Worm (Caenorhabditis elegans) whole organism, L1 larva: Measurements from ENCODE around the gene str-144.

Source experiments
- C04F5.9 ChIP-seq: sonication (generic microtip); optimal IDR thresholded peaks from 2 replicates; lab custom pipeline; 2016; ENCODE audit warnings: missing genetic modification characterization, missing compliant biosample characterization
- C34B4.2 ChIP-seq: sonication (generic microtip); optimal IDR thresholded peaks from 2 replicates; lab custom pipeline; 2017; ENCODE audit warnings: mild to moderate bottlenecking, missing genetic modification characterization, missing compliant biosample characterization
- Y116A8C.19 ChIP-seq: sonication (generic microtip); optimal IDR thresholded peaks from 2 replicates; lab custom pipeline; 2016; ENCODE audit warnings: missing compliant biosample characterization, missing genetic modification characterization, borderline replicate concordance
- aha-1 ChIP-seq: fragments of 150-350 bp; optimal IDR thresholded peaks from 2 replicates; lab custom pipeline; 2014; ENCODE audit warnings: missing biosample characterization, missing genetic modification characterization
- aly-2 ChIP-seq: fragments of 150-350 bp; optimal IDR thresholded peaks from 2 replicates; lab custom pipeline; 2014; ENCODE audit warnings: missing biosample characterization, missing genetic modification characterization
- ama-1 ChIP-seq: fragments of 150-350 bp; optimal IDR thresholded peaks from 2 replicates; lab custom pipeline; 2014
- blmp-1 ChIP-seq: fragments of 150-350 bp; optimal IDR thresholded peaks from 2 replicates; lab custom pipeline; 2014; ENCODE audit warnings: missing biosample characterization, missing genetic modification characterization
- ceh-82 ChIP-seq, 3 experiments: fragments of 150-350 bp in 1 of 3; sonication (generic microtip) in 2 of 3; optimal IDR thresholded peaks; 2 replicates each; lab custom pipeline; 2014 to 2017; ENCODE audit warnings: missing biosample characterization in 3 of 3, missing genetic modification characterization in 3 of 3
- ceh-88 ChIP-seq: fragments of 200-800 bp; sonication (Bioruptor generic); IDR thresholded peaks from 2 replicates; pipeline ENCODE4 v1.3.6; 2022; ENCODE audit warnings: missing genetic modification characterization, missing compliant biosample characterization
- ceh-90 ChIP-seq: sonication (generic microtip); optimal IDR thresholded peaks from 2 replicates; lab custom pipeline; 2016; ENCODE audit warnings: missing genetic modification characterization, missing compliant biosample characterization
- dpl-1 ChIP-seq, 3 experiments: fragments of 150-350 bp in 2 of 3; sonication (generic microtip) in 1 of 3; optimal IDR thresholded peaks; 2 replicates each; lab custom pipeline; 2014 to 2017; ENCODE audit warnings: missing biosample characterization in 3 of 3, missing genetic modification characterization in 3 of 3, missing genetic modification reagents in 3 of 3
- dsc-1 ChIP-seq: sonication (generic microtip); optimal IDR thresholded peaks from 2 replicates; lab custom pipeline; 2016; ENCODE audit warnings: mild to moderate bottlenecking, missing genetic modification characterization, missing compliant biosample characterization
- efl-1 ChIP-seq, 4 experiments: fragments of 150-350 bp; optimal IDR thresholded peaks in 3 of 4; peaks in 1 of 4; 1 replicate in 1 of 4; 2 replicates in 3 of 4; lab custom pipeline; 2014; ENCODE audit warnings: missing biosample characterization in 2 of 4, missing genetic modification characterization in 2 of 4, missing genetic modification reagents in 2 of 4
- efl-3 ChIP-seq: fragments of 200-800 bp; sonication (Bioruptor generic); optimal IDR thresholded peaks from 2 replicates; lab custom pipeline; 2018; ENCODE audit warnings: mild to moderate bottlenecking, missing genetic modification characterization, missing compliant biosample characterization
- egl-13 ChIP-seq: sonication (generic microtip); optimal IDR thresholded peaks from 2 replicates; lab custom pipeline; 2016; ENCODE audit warnings: missing genotype, missing genetic modification reagents, missing genetic modification characterization, missing compliant biosample characterization
- egl-27 ChIP-seq, 2 experiments: fragments of 150-350 bp in 1 of 2; sonication (generic microtip); optimal IDR thresholded peaks; 3 replicates each; lab custom pipeline; 2017 to 2018; ENCODE audit warnings: missing biosample characterization in 2 of 2, missing genetic modification characterization in 2 of 2, missing genetic modification reagents in 2 of 2
- ets-5 ChIP-seq: fragments of 200-800 bp; sonication (Bioruptor generic); IDR thresholded peaks from 2 replicates; pipeline ENCODE4 v1.3.6; 2022; ENCODE audit warnings: missing genetic modification characterization, missing compliant biosample characterization
- fkh-4 ChIP-seq: sonication (generic microtip); optimal IDR thresholded peaks from 2 replicates; lab custom pipeline; 2016; ENCODE audit warnings: missing compliant biosample characterization, missing genetic modification characterization, borderline replicate concordance
- fkh-8 ChIP-seq: sonication (generic microtip); optimal IDR thresholded peaks from 2 replicates; lab custom pipeline; 2016; ENCODE audit warnings: mild to moderate bottlenecking, missing genetic modification characterization, missing compliant biosample characterization
- fos-1 ChIP-seq: fragments of 150-350 bp; optimal IDR thresholded peaks from 2 replicates; lab custom pipeline; 2014; ENCODE audit warnings: missing biosample characterization, missing genetic modification characterization
- grh-1 ChIP-seq: fragments of 200-800 bp; sonication (Bioruptor generic); IDR thresholded peaks from 2 replicates; pipeline ENCODE4 v1.3.6; 2022; ENCODE audit warnings: missing genetic modification reagents, missing genetic modification characterization, missing compliant biosample characterization
- hpl-2 ChIP-seq: fragments of 150-350 bp; optimal IDR thresholded peaks from 2 replicates; lab custom pipeline; 2014; ENCODE audit warnings: missing biosample characterization, missing genetic modification reagents, missing genetic modification characterization
- irx-1 ChIP-seq: sonication (generic microtip); optimal IDR thresholded peaks from 2 replicates; lab custom pipeline; 2016; ENCODE audit warnings: missing genetic modification characterization, missing compliant biosample characterization
- isw-1 ChIP-seq: fragments of 200-800 bp; sonication (Bioruptor generic); IDR thresholded peaks from 2 replicates; pipeline ENCODE4 v1.3.6; 2022; ENCODE audit warnings: missing genetic modification characterization, missing compliant biosample characterization
- lin-13 ChIP-seq: fragments of 150-350 bp; optimal IDR thresholded peaks from 2 replicates; lab custom pipeline; 2014; ENCODE audit warnings: missing biosample characterization, missing genetic modification reagents, missing genetic modification characterization
- lin-35 ChIP-seq, 2 experiments: fragments of 150-350 bp; optimal IDR thresholded peaks; 2 replicates each; lab custom pipeline; 2014; ENCODE audit warnings: missing biosample characterization in 2 of 2, missing genetic modification characterization in 2 of 2, missing genetic modification reagents in 2 of 2
- lin-39 ChIP-seq: fragments of 150-350 bp; optimal IDR thresholded peaks from 2 replicates; lab custom pipeline; 2014; ENCODE audit warnings: missing biosample characterization, missing genetic modification reagents, missing genetic modification characterization
- lir-3 ChIP-seq: sonication (generic microtip); optimal IDR thresholded peaks from 2 replicates; lab custom pipeline; 2016; ENCODE audit warnings: mild to moderate bottlenecking, missing genetic modification characterization, moderate library complexity, missing compliant biosample characterization; ENCODE audit not compliant: poor library complexity
- mdl-1 ChIP-seq, 2 experiments: fragments of 150-350 bp; optimal IDR thresholded peaks; 2 replicates each; lab custom pipeline; 2014 to 2017; ENCODE audit warnings: missing biosample characterization in 2 of 2, missing genetic modification characterization in 2 of 2, inconsistent platforms in 1 of 2
- nhr-12 ChIP-seq: sonication (generic microtip); optimal IDR thresholded peaks from 2 replicates; lab custom pipeline; 2017; ENCODE audit warnings: missing biosample characterization, missing genetic modification characterization
- nhr-28 ChIP-seq: fragments of 150-350 bp; optimal IDR thresholded peaks from 2 replicates; lab custom pipeline; 2014; ENCODE audit warnings: missing biosample characterization, missing genetic modification characterization
- nhr-71 ChIP-seq: sonication (generic microtip); optimal IDR thresholded peaks from 2 replicates; lab custom pipeline; 2016; ENCODE audit warnings: mild to moderate bottlenecking, missing genetic modification characterization, moderate library complexity, missing compliant biosample characterization
- nhr-84 ChIP-seq: sonication (generic microtip); optimal IDR thresholded peaks from 2 replicates; lab custom pipeline; 2017; ENCODE audit warnings: missing biosample characterization, missing genetic modification characterization
- nhr-85 ChIP-seq: sonication (generic microtip); peaks from one replicate; lab custom pipeline; 2016; ENCODE audit warnings: missing genetic modification characterization, inconsistent platforms, missing compliant biosample characterization
- nhr-90 ChIP-seq: sonication (generic microtip); optimal IDR thresholded peaks from 2 replicates; lab custom pipeline; 2016; ENCODE audit warnings: mild to moderate bottlenecking, missing genetic modification characterization, missing compliant biosample characterization; ENCODE audit not compliant: poor library complexity
- pag-3 ChIP-seq: sonication (generic microtip); optimal IDR thresholded peaks from 2 replicates; lab custom pipeline; 2017; ENCODE audit warnings: missing genetic modification characterization, mild to moderate bottlenecking, missing compliant biosample characterization, antibody characterized with exemption, borderline replicate concordance; ENCODE audit not compliant: insufficient read depth
- skn-1 ChIP-seq: fragments of 150-350 bp; optimal IDR thresholded peaks from 2 replicates; lab custom pipeline; 2014; ENCODE audit warnings: missing biosample characterization, missing genetic modification characterization
- snpc-4 ChIP-seq: fragments of 150-350 bp; optimal IDR thresholded peaks from 2 replicates; lab custom pipeline; 2014; ENCODE audit warnings: missing biosample characterization, missing genetic modification characterization
- snu-23 ChIP-seq: sonication (generic microtip); optimal IDR thresholded peaks from 2 replicates; lab custom pipeline; 2016; ENCODE audit warnings: missing genetic modification characterization, missing compliant biosample characterization
- sptf-1 ChIP-seq: fragments of 150-350 bp; optimal IDR thresholded peaks from 2 replicates; lab custom pipeline; 2014; ENCODE audit warnings: missing biosample characterization, missing genetic modification characterization
- sup-37 ChIP-seq: fragments of 200-800 bp; sonication (Bioruptor generic); optimal IDR thresholded peaks from 2 replicates; lab custom pipeline; 2018; ENCODE audit warnings: mild to moderate bottlenecking, missing genetic modification characterization, missing compliant biosample characterization
- swsn-7 ChIP-seq: sonication (generic microtip); optimal IDR thresholded peaks from 2 replicates; lab custom pipeline; 2016; ENCODE audit warnings: missing genetic modification characterization, missing compliant biosample characterization
- tbx-2 ChIP-seq: sonication (generic microtip); optimal IDR thresholded peaks from 2 replicates; lab custom pipeline; 2016; ENCODE audit warnings: missing genetic modification characterization, missing compliant biosample characterization
- tlp-1 ChIP-seq: fragments of 150-350 bp; optimal IDR thresholded peaks from 2 replicates; lab custom pipeline; 2014; ENCODE audit warnings: missing biosample characterization, missing genetic modification characterization
- unc-130 ChIP-seq: fragments of 150-350 bp; optimal IDR thresholded peaks from 2 replicates; lab custom pipeline; 2017; ENCODE audit warnings: missing biosample characterization, missing genetic modification characterization, inconsistent platforms
- unc-30 ChIP-seq: sonication (generic microtip); optimal IDR thresholded peaks from 2 replicates; lab custom pipeline; 2017; ENCODE audit warnings: missing biosample characterization, missing genetic modification characterization
- unc-86 ChIP-seq: sonication (generic microtip); optimal IDR thresholded peaks from 2 replicates; lab custom pipeline; 2016; ENCODE audit warnings: missing genetic modification characterization, missing compliant biosample characterization
- unc-98 ChIP-seq: fragments of 200-800 bp; sonication (Bioruptor generic); IDR thresholded peaks from 2 replicates; pipeline ENCODE4 v1.3.6; 2022; ENCODE audit warnings: missing genetic modification characterization, missing compliant biosample characterization
- zip-4 ChIP-seq: fragments of 200-800 bp; sonication (Bioruptor generic); optimal IDR thresholded peaks from 2 replicates; lab custom pipeline; 2018; ENCODE audit warnings: mild to moderate bottlenecking, missing genetic modification characterization, moderate library complexity, missing compliant biosample characterization
- ztf-11 ChIP-seq, 2 experiments: sonication (generic microtip); optimal IDR thresholded peaks; 2 replicates each; lab custom pipeline; 2016 to 2017; ENCODE audit warnings: missing genetic modification characterization in 2 of 2, missing biosample characterization in 1 of 2, missing compliant biosample characterization in 1 of 2
- ztf-4 ChIP-seq: fragments of 150-350 bp; optimal IDR thresholded peaks from 2 replicates; lab custom pipeline; 2014; ENCODE audit warnings: missing biosample characterization, missing genetic modification characterization

Gene str-144

ce11 chrV:8027429-8028142 is 44.4 kb downstream of the str-144 start (continued):
- TF ChIP-seq efl-1 (optimal IDR thresholded peaks at IDR 0.05; lab: Kevin White, UChicago) (no peak), efl-1 (GFP tag; optimal IDR thresholded peaks at IDR 0.05 in 1 of 2; lab: Kevin White, UChicago) (peak in 1 of 2 experiments; percentile 54), sptf-1 (tag; lab: Kevin White, UChicago) (no peak), ztf-4 (tag; lab: Kevin White, UChicago) (no peak), skn-1 (tag; lab: Kevin White, UChicago) (no peak), lin-13 (GFP tag; lab: Kevin White, UChicago) (no peak), hpl-2 (GFP tag; lab: Kevin White, UChicago) (no peak), ceh-88 (no peak), lin-35 (GFP tag; optimal IDR thresholded peaks at IDR 0.05; lab: Kevin White, UChicago) (peak in 1 of 2 experiments; percentile 9), nhr-71 (tag; lab: Kevin White, UChicago) (peak; percentile 21), Y116A8C.19 (no peak), grh-1 (GFP tag; lab: Robert Waterston, UW) (peak; percentile 74), nhr-85 (tag; lab: Kevin White, UChicago) (peak; percentile 90), irx-1 (tag; lab: Kevin White, UChicago) (no peak), nhr-12 (tag; lab: Kevin White, UChicago) (no peak), fos-1 (tag; lab: Kevin White, UChicago) (no peak), snpc-4 (tag; lab: Kevin White, UChicago) (no peak), ceh-90 (tag; lab: Kevin White, UChicago) (no peak), zip-4 (no peak), snu-23 (GFP tag; lab: Kevin White, UChicago) (peak; percentile 43), dsc-1 (tag; lab: Kevin White, UChicago) (no peak), mdl-1 (tag; optimal IDR thresholded peaks at IDR 0.05; lab: Kevin White, UChicago) (no peak), tbx-2 (no peak), unc-130 (tag; lab: Kevin White, UChicago) (no peak), lir-3 (no peak), C04F5.9 (tag; lab: Kevin White, UChicago) (no peak), aha-1 (tag; lab: Kevin White, UChicago) (no peak), C34B4.2 (no peak), isw-1 (no peak), blmp-1 (peak; percentile 82), ceh-82 (tag; optimal IDR thresholded peaks at IDR 0.05; lab: Kevin White, UChicago) (no peak), swsn-7 (no peak), tlp-1 (tag; lab: Kevin White, UChicago) (no peak), unc-30 (tag; lab: Kevin White, UChicago) (no peak), fkh-4 (no peak), egl-27 (tag; optimal IDR thresholded peaks at IDR 0.05; lab: Kevin White, UChicago) (no peak), ama-1 (lab: Kevin White, UChicago) (no peak), lin-39 (tag; lab: Kevin White, UChicago) (no peak), fkh-8 (tag; lab: Kevin White, UChicago) (no peak)

DNA sequence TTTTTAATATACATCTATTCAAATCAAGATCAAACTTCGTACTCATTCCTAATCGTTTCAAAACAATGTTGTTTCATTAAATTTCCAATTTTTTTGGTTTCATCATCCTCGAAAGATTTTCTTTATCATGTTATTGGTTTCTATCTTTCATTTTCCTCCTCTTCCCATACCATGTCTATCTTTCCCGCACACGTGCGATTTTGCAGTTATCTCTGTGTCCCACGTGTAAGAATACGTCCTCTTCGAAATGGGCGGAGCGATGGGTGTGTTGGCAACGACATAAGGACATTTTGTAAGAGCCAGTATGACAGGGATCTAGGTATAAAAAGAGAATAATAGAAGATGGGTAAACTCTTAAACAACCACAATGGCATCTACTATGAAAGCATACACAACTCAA is 45.6 kb downstream of the str-144 start, which contains the start of gene F43H9.4:
Gene F43H9.4 (plus strand): TSS at position 366 of the 400 bp plus-strand sequence.
- TF ChIP-seq lin-39 (tag; lab: Kevin White, UChicago) = no peak
- peak; percentile 91 for TF ChIP-seq nhr-85 (tag; lab: Kevin White, UChicago)
- TF ChIP-seq ceh-82 (tag; optimal IDR thresholded peaks at IDR 0.05; lab: Kevin White, UChicago) = no peak
- peak in 1 of 3 experiments; percentile 9 for TF ChIP-seq dpl-1 (GFP tag; optimal IDR thresholded peaks at IDR 0.05; lab: Kevin White, UChicago)
- TF ChIP-seq pag-3 = peak; percentile 26
- no peak for TF ChIP-seq efl-3 (GFP tag; lab: Kevin White, UChicago)
- TF ChIP-seq unc-98 (GFP tag; lab: Robert Waterston, UW) = no peak
- no peak for TF ChIP-seq irx-1 (tag; lab: Kevin White, UChicago)
- TF ChIP-seq aly-2 (tag; lab: Kevin White, UChicago) = no peak
- no peak for TF ChIP-seq nhr-28 (tag; lab: Kevin White, UChicago)
- TF ChIP-seq lin-35 (GFP tag; optimal IDR thresholded peaks at IDR 0.05; lab: Kevin White, UChicago) = peak in 1 of 2 experiments; percentile 8
- no peak for TF ChIP-seq ceh-90 (tag; lab: Kevin White, UChicago)
- TF ChIP-seq snu-23 (GFP tag; lab: Kevin White, UChicago) = peak; percentile 64
- no peak for TF ChIP-seq unc-86 (tag; lab: Kevin White, UChicago)
- no peak for TF ChIP-seq nhr-84 (tag; lab: Kevin White, UChicago)
- no peak for TF ChIP-seq sup-37
- TF ChIP-seq nhr-71 (tag; lab: Kevin White, UChicago) = peak; percentile 63
- TF ChIP-seq ztf-11 (tag; optimal IDR thresholded peaks at IDR 0.05; lab: Kevin White, UChicago) = no peak
- peak; percentile 48 for TF ChIP-seq nhr-90 (tag; lab: Kevin White, UChicago)
- TF ChIP-seq blmp-1 = peak; percentile 62
- TF ChIP-seq egl-13 = no peak
- TF ChIP-seq ets-5 (GFP tag; lab: Robert Waterston, UW) = no peak
